Worm (Caenorhabditis elegans): ENCODE data around the gene H12D21.10.

- no peak for TF ChIP-seq ztf-11 (tag; optimal IDR thresholded peaks at IDR 0.05)
- no peak for TF ChIP-seq elt-1 (tag; optimal IDR thresholded peaks at IDR 0.05; ENCODE audit: borderline replicate concordance, insufficient read depth)
- TF ChIP-seq nhr-12 (tag; optimal IDR thresholded peaks at IDR 0.05) = no peak
- no peak for TF ChIP-seq snpc-4 (tag; optimal IDR thresholded peaks at IDR 0.05)
- no peak for TF ChIP-seq lin-32 (GFP tag; optimal IDR thresholded peaks at IDR 0.05)
- TF ChIP-seq nhr-76 (tag; optimal IDR thresholded peaks at IDR 0.05) = no peak
- TF ChIP-seq unc-62 (GFP tag; optimal IDR thresholded peaks at IDR 0.05) = no peak
- no peak for TF ChIP-seq pha-4 (tag; optimal IDR thresholded peaks at IDR 0.05)
- no peak for TF ChIP-seq hlh-1 (tag; optimal IDR thresholded peaks at IDR 0.05)
- TF ChIP-seq blmp-1 (tag; optimal IDR thresholded peaks at IDR 0.05) = no peak
- no peak for TF ChIP-seq drap-1 (GFP tag; optimal IDR thresholded peaks at IDR 0.05)
Observed at ce11 chrV:14936587-14936986, 37.0 kb downstream of the H12D21.10 start, which contains the start of gene C30G7.2.

Data from whole organism, mixed stage, embryonic.